Worm (Caenorhabditis elegans): ENCODE results near the gene srz-66.

The srz-66 gene

ce11 chrV:17167457-17167856 lies at the start of gene srz-66:
Gene srz-66, minus strand, starts transcription at chrV:17167557.
- TF ChIP-seq M03D4.4 (tag; optimal IDR thresholded peaks at IDR 0.05) (no peak), pha-4 (tag; optimal IDR thresholded peaks at IDR 0.05) (no peak), nhr-12 (tag; optimal IDR thresholded peaks at IDR 0.05) (no peak), tbx-8 (GFP tag; optimal IDR thresholded peaks at IDR 0.05) (no peak), nhr-76 (tag; optimal IDR thresholded peaks at IDR 0.05) (no peak), ces-1 (GFP tag; optimal IDR thresholded peaks at IDR 0.05) (no peak), nhr-2 (tag; optimal IDR thresholded peaks at IDR 0.05) (no peak), drap-1 (GFP tag; optimal IDR thresholded peaks at IDR 0.05) (no peak), mls-2 (tag; optimal IDR thresholded peaks at IDR 0.05) (no peak), zip-8 (tag; optimal IDR thresholded peaks at IDR 0.05) (no peak), nhr-28 (tag; optimal IDR thresholded peaks at IDR 0.05) (no peak), unc-62 (GFP tag; optimal IDR thresholded peaks at IDR 0.05) (no peak), lsy-2 (tag; optimal IDR thresholded peaks at IDR 0.05) (no peak), nhr-237 (tag; optimal IDR thresholded peaks at IDR 0.05) (no peak), ceh-39 (tag; optimal IDR thresholded peaks at IDR 0.05) (no peak), sem-2 (GFP tag; optimal IDR thresholded peaks at IDR 0.05) (no peak), ceh-43 (GFP tag; optimal IDR thresholded peaks at IDR 0.05) (no peak)

DNA sequence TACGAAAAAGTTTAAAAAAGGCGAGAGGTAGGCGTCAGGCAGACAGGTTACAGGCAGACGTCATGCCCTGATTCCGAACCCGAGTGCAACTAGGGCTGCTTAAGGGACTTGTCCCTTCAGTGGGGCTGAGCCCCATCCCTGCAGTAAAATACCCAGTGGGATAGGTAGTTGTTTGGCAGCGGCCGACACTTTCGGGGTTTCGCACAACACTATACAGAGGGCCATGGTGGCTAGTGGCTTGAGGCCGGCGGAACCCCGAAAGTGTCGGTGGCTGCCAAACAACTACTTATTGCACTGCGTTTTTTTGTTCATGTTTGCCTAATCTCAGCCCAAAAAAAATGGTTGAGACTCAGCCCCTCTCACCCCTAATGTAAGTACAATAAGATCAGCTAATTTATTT lies 48.2 kb upstream of the srz-66 start:
- TF ChIP-seq unc-120 (tag; optimal IDR thresholded peaks at IDR 0.05; ENCODE audit: poor library complexity, severe bottlenecking), result no peak
- no peak for TF ChIP-seq nhr-28 (tag; optimal IDR thresholded peaks at IDR 0.05)
- no peak for TF ChIP-seq blmp-1 (tag; optimal IDR thresholded peaks at IDR 0.05)
- TF ChIP-seq ham-2 (GFP tag; optimal IDR thresholded peaks at IDR 0.05), result no peak
- no peak for TF ChIP-seq flh-1 (GFP tag; optimal IDR thresholded peaks at IDR 0.05)
- no peak for TF ChIP-seq mab-5 (tag; optimal IDR thresholded peaks at IDR 0.05)
- no peak for TF ChIP-seq tbx-8 (GFP tag; optimal IDR thresholded peaks at IDR 0.05)
- no peak for TF ChIP-seq nhr-237 (tag; optimal IDR thresholded peaks at IDR 0.05)
- TF ChIP-seq ces-1 (GFP tag; optimal IDR thresholded peaks at IDR 0.05), result no peak
- TF ChIP-seq elt-3 (tag; optimal IDR thresholded peaks at IDR 0.05), result no peak
- no peak for TF ChIP-seq bed-3 (GFP tag; optimal IDR thresholded peaks at IDR 0.05)
- TF ChIP-seq drap-1 (GFP tag; optimal IDR thresholded peaks at IDR 0.05), result no peak
- TF ChIP-seq lin-32 (GFP tag; optimal IDR thresholded peaks at IDR 0.05), result no peak
- TF ChIP-seq hlh-1 (tag; optimal IDR thresholded peaks at IDR 0.05), result no peak
- TF ChIP-seq M03D4.4 (tag; optimal IDR thresholded peaks at IDR 0.05), result no peak
- TF ChIP-seq lsy-2 (tag; optimal IDR thresholded peaks at IDR 0.05), result no peak
- no peak for TF ChIP-seq nhr-76 (tag; optimal IDR thresholded peaks at IDR 0.05)
- TF ChIP-seq sptf-1 (tag; optimal IDR thresholded peaks at IDR 0.05), result no peak
- no peak for TF ChIP-seq mep-1 (tag; optimal IDR thresholded peaks at IDR 0.05)
- no peak for TF ChIP-seq ceh-43 (GFP tag; optimal IDR thresholded peaks at IDR 0.05)

DNA sequence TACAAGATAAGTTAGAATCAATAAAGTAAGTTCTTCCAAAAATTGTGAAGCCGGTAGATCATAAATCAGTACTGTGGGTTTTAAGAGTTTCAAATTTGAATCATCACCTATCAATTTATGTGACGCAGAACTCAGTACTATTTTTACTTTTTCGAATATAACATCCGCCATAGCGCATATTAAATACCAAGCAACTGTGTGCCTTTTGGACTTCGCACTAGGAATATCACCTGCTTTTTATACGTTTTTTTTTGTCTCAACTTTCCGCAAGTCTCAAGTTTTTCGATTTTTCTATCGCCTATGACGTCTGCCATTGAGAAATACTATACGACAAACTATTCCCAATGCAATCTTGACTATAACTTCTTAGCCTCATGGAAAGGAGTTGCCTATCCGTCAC lies 45.4 kb upstream of the srz-66 start, which contains the start of gene srh-113:
srh-113 (plus strand) TSS at position 301 of the 400 bp plus-strand sequence.
- no peak for TF ChIP-seq sptf-1 (tag; optimal IDR thresholded peaks at IDR 0.05)

- no peak for TF ChIP-seq unc-62 (GFP tag; optimal IDR thresholded peaks at IDR 0.05)
- no peak for TF ChIP-seq ham-2 (GFP tag; optimal IDR thresholded peaks at IDR 0.05)
- TF ChIP-seq lin-32 (GFP tag; optimal IDR thresholded peaks at IDR 0.05), result no peak
- TF ChIP-seq cnd-1 (tag; optimal IDR thresholded peaks at IDR 0.05), result no peak
- no peak for TF ChIP-seq ceh-39 (tag; optimal IDR thresholded peaks at IDR 0.05)
- no peak for TF ChIP-seq nhr-28 (tag; optimal IDR thresholded peaks at IDR 0.05)
- TF ChIP-seq pha-4 (tag; optimal IDR thresholded peaks at IDR 0.05), result no peak
- TF ChIP-seq hlh-1 (tag; optimal IDR thresholded peaks at IDR 0.05), result no peak
- no peak for TF ChIP-seq nhr-76 (tag; optimal IDR thresholded peaks at IDR 0.05)
- no peak for TF ChIP-seq elt-1 (tag; optimal IDR thresholded peaks at IDR 0.05; ENCODE audit: borderline replicate concordance, insufficient read depth)
- no peak for TF ChIP-seq tbx-8 (GFP tag; optimal IDR thresholded peaks at IDR 0.05)
- TF ChIP-seq ceh-83 (GFP tag; optimal IDR thresholded peaks at IDR 0.05), result no peak
- no peak for TF ChIP-seq lin-13 (tag; optimal IDR thresholded peaks at IDR 0.05)
- no peak for TF ChIP-seq nhr-237 (tag; optimal IDR thresholded peaks at IDR 0.05)
- TF ChIP-seq bed-3 (GFP tag; optimal IDR thresholded peaks at IDR 0.05), result no peak
- no peak for TF ChIP-seq lsy-2 (tag; optimal IDR thresholded peaks at IDR 0.05)
- no peak for TF ChIP-seq mep-1 (tag; optimal IDR thresholded peaks at IDR 0.05)
- no peak for TF ChIP-seq mab-5 (tag; optimal IDR thresholded peaks at IDR 0.05)
- no peak for TF ChIP-seq nhr-12 (tag; optimal IDR thresholded peaks at IDR 0.05)
- TF ChIP-seq nhr-2 (tag; optimal IDR thresholded peaks at IDR 0.05), result no peak
These were observed 44.8 kb upstream of the srz-66 start, which contains the start of gene srh-236 for ce11 chrV:17211989-17212731. Gene srh-236, minus strand, starts transcription at chrV:17212039.
